Fruit fly (Drosophila melanogaster) whole organism, embryonic: ENCODE data around the gene CG34276.

Source experiments
- Bdp1 ChIP-seq: fragments of 200-800 bp; sonication (Bioruptor generic); optimal IDR thresholded peaks from 3 replicates; lab custom pipeline; 2016; ENCODE audit warnings: missing biosample characterization, missing genetic modification characterization
- CG10209 ChIP-seq: fragments of 200-800 bp; sonication (Bioruptor generic); optimal IDR thresholded peaks from 3 replicates; lab custom pipeline; 2017; ENCODE audit warnings: missing biosample characterization, mild to moderate bottlenecking, missing genetic modification characterization, missing genetic modification reagents
- CG12219 ChIP-seq: fragments of 200-800 bp; sonication (Bioruptor generic); optimal IDR thresholded peaks from 3 replicates; lab custom pipeline; 2018; ENCODE audit warnings: missing biosample characterization, mild to moderate bottlenecking, missing genetic modification characterization
- CG15601 ChIP-seq: fragments of 200-800 bp; sonication (Bioruptor generic); optimal IDR thresholded peaks from 3 replicates; lab custom pipeline; 2019; ENCODE audit warnings: missing biosample characterization, mild to moderate bottlenecking, missing genetic modification characterization, moderate library complexity
- CG1647 ChIP-seq: fragments of 200-800 bp; sonication (Bioruptor generic); optimal IDR thresholded peaks from 3 replicates; lab custom pipeline; 2016; ENCODE audit warnings: missing biosample characterization, missing genetic modification characterization
- CG17328 ChIP-seq: fragments of 200-800 bp; sonication (Bioruptor generic); IDR thresholded peaks from 2 replicates; pipeline ENCODE4 v1.3.6; 2022; ENCODE audit warnings: missing biosample characterization, missing genetic modification characterization
- CG17361 ChIP-seq: fragments of 200-800 bp; sonication (Bioruptor generic); IDR thresholded peaks from 3 replicates; pipeline ENCODE4 v1.3.6; 2022; ENCODE audit warnings: missing biosample characterization, missing genetic modification characterization
- CG17912 ChIP-seq: fragments of 200-800 bp; sonication (Bioruptor generic); optimal IDR thresholded peaks from 2 replicates; lab custom pipeline; 2018; ENCODE audit warnings: missing biosample characterization, mild to moderate bottlenecking, missing genetic modification characterization
- CG2120 ChIP-seq: fragments of 200-800 bp; sonication (Bioruptor generic); optimal IDR thresholded peaks from 3 replicates; lab custom pipeline; 2016; ENCODE audit warnings: missing biosample characterization, missing genetic modification characterization
- CG2202 ChIP-seq: fragments of 200-800 bp; sonication (Bioruptor generic); optimal IDR thresholded peaks from 2 replicates; lab custom pipeline; 2018; ENCODE audit warnings: missing biosample characterization, mild to moderate bottlenecking, missing genetic modification characterization
- CG2712 ChIP-seq: fragments of 200-800 bp; optimal IDR thresholded peaks from 3 replicates; lab custom pipeline; 2019; ENCODE audit warnings: missing biosample characterization, mild to moderate bottlenecking, missing genetic modification characterization, moderate library complexity
- CG30403 ChIP-seq: fragments of 200-800 bp; sonication (Bioruptor generic); optimal IDR thresholded peaks from 3 replicates; lab custom pipeline; 2016; ENCODE audit warnings: missing biosample characterization, missing genetic modification characterization
- CG31224 ChIP-seq: fragments of 200-800 bp; sonication (Bioruptor generic); IDR thresholded peaks from 2 replicates; pipeline ENCODE4 v1.3.6; 2022; ENCODE audit warnings: missing biosample characterization, missing genetic modification characterization
- CG3407 ChIP-seq: fragments of 200-800 bp; sonication (Bioruptor generic); optimal IDR thresholded peaks from 2 replicates; lab custom pipeline; 2018; ENCODE audit warnings: missing biosample characterization, mild to moderate bottlenecking, missing genetic modification characterization
- CG7839 ChIP-seq: fragments of 200-800 bp; sonication (Bioruptor generic); optimal IDR thresholded peaks from 3 replicates; lab custom pipeline; 2018; ENCODE audit warnings: missing biosample characterization, mild to moderate bottlenecking, missing genetic modification characterization, moderate library complexity
- CG8924 ChIP-seq: fragments of 200-800 bp; optimal IDR thresholded peaks from 3 replicates; lab custom pipeline; 2019; ENCODE audit warnings: missing biosample characterization, mild to moderate bottlenecking, missing genetic modification characterization, moderate library complexity
- CG9797 ChIP-seq: fragments of 200-800 bp; sonication (Bioruptor generic); optimal IDR thresholded peaks from 3 replicates; lab custom pipeline; 2018; ENCODE audit warnings: missing biosample characterization, mild to moderate bottlenecking, missing genetic modification characterization
- CHES-1-like ChIP-seq: fragments of 200-800 bp; sonication (Bioruptor generic); optimal IDR thresholded peaks from 2 replicates; lab custom pipeline; 2016; ENCODE audit warnings: missing biosample characterization, missing genetic modification characterization
- Dbx ChIP-seq: fragments of 200-800 bp; sonication (Bioruptor generic); IDR thresholded peaks from 3 replicates; pipeline ENCODE4 v1.3.6; 2022; ENCODE audit warnings: missing biosample characterization, missing genetic modification characterization
- Dip2 ChIP-seq: fragments of 200-800 bp; sonication (Bioruptor generic); IDR thresholded peaks from 2 replicates; pipeline ENCODE4 v1.3.6; 2022; ENCODE audit warnings: missing biosample characterization, missing genetic modification characterization
- E2f2 ChIP-seq: fragments of 200-800 bp; sonication (Bioruptor generic); IDR thresholded peaks from 2 replicates; pipeline ENCODE4 v1.3.6; 2022; ENCODE audit warnings: missing biosample characterization, missing genetic modification characterization
- ERR ChIP-seq: fragments of 200-800 bp; sonication (Bioruptor generic); optimal IDR thresholded peaks from 2 replicates; lab custom pipeline; 2016; ENCODE audit warnings: missing biosample characterization, missing genetic modification characterization
- Gug ChIP-seq: fragments of 200-800 bp; sonication (Bioruptor generic); IDR thresholded peaks from 4 replicates; pipeline ENCODE4 v1.3.6; 2022; ENCODE audit warnings: missing biosample characterization, missing genetic modification characterization
- H15 ChIP-seq: fragments of 200-800 bp; sonication (Bioruptor generic); IDR thresholded peaks from 3 replicates; pipeline ENCODE4 v1.3.6; 2022; ENCODE audit warnings: missing biosample characterization, missing genetic modification characterization
- H2.0 ChIP-seq: fragments of 200-800 bp; sonication (Bioruptor generic); IDR thresholded peaks from 2 replicates; pipeline ENCODE4 v1.3.6; 2022; ENCODE audit warnings: missing biosample characterization, missing genetic modification characterization
- HHEX ChIP-seq: fragments of 200-800 bp; sonication (Bioruptor generic); optimal IDR thresholded peaks from 3 replicates; lab custom pipeline; 2017; ENCODE audit warnings: missing biosample characterization, mild to moderate bottlenecking, missing genetic modification characterization, missing genetic modification reagents
- Max ChIP-seq: fragments of 200-800 bp; sonication (Bioruptor generic); optimal IDR thresholded peaks from 2 replicates; lab custom pipeline; 2016; ENCODE audit warnings: missing biosample characterization, mild to moderate bottlenecking, missing genetic modification characterization
- NFAT ChIP-seq: fragments of 200-800 bp; sonication (Bioruptor generic); IDR thresholded peaks from 2 replicates; pipeline ENCODE4 v1.3.6; 2022; ENCODE audit warnings: missing biosample characterization, missing genetic modification characterization
- Neu2 ChIP-seq: fragments of 200-800 bp; sonication (Bioruptor generic); optimal IDR thresholded peaks from 3 replicates; lab custom pipeline; 2016; ENCODE audit warnings: missing biosample characterization, missing genetic modification characterization, borderline replicate concordance
- Optix ChIP-seq: fragments of 200-800 bp; sonication (Bioruptor generic); IDR thresholded peaks from 3 replicates; pipeline ENCODE4 v1.3.6; 2022; ENCODE audit warnings: missing biosample characterization, missing genetic modification characterization
- ab ChIP-seq: fragments of 200-800 bp; sonication (Bioruptor generic); optimal IDR thresholded peaks from 2 replicates; lab custom pipeline; 2016; ENCODE audit warnings: missing biosample characterization, missing genetic modification characterization
- bab2 ChIP-seq: fragments of 200-800 bp; sonication (Bioruptor generic); optimal IDR thresholded peaks from 2 replicates; lab custom pipeline; 2016; ENCODE audit warnings: missing biosample characterization, missing genetic modification characterization
- caup ChIP-seq: fragments of 200-800 bp; sonication (Bioruptor generic); optimal IDR thresholded peaks from 3 replicates; lab custom pipeline; 2017; ENCODE audit warnings: missing biosample characterization, mild to moderate bottlenecking, missing genetic modification characterization, moderate library complexity; ENCODE audit not compliant: severe bottlenecking
- crc ChIP-seq: fragments of 200-800 bp; sonication (Bioruptor generic); optimal IDR thresholded peaks from 2 replicates; lab custom pipeline; 2016; ENCODE audit warnings: missing biosample characterization, missing genetic modification characterization
- cwo ChIP-seq: fragments of 200-800 bp; sonication (Bioruptor generic); optimal IDR thresholded peaks from 3 replicates; lab custom pipeline; 2017; ENCODE audit warnings: missing biosample characterization, missing genetic modification characterization, mild to moderate bottlenecking, moderate library complexity, missing genetic modification reagents
- gfzf ChIP-seq: fragments of 200-800 bp; sonication (Bioruptor generic); optimal IDR thresholded peaks from 2 replicates; lab custom pipeline; 2016; ENCODE audit warnings: missing biosample characterization, mild to moderate bottlenecking, missing genetic modification characterization, moderate library complexity
- gsb ChIP-seq: fragments of 200-800 bp; sonication (Bioruptor generic); IDR thresholded peaks from 2 replicates; pipeline ENCODE4 v1.3.6; 2022; ENCODE audit warnings: missing biosample characterization, missing genetic modification characterization
- hth ChIP-seq: fragments of >200 bp; optimal IDR thresholded peaks from 2 replicates; lab custom pipeline; 2017; ENCODE audit warnings: inconsistent platforms
- ind ChIP-seq: fragments of 200-800 bp; sonication (Bioruptor generic); optimal IDR thresholded peaks from 3 replicates; lab custom pipeline; 2016; ENCODE audit warnings: missing biosample characterization, missing genetic modification characterization
- lilli ChIP-seq: fragments of 200-800 bp; sonication (Bioruptor generic); optimal IDR thresholded peaks from 3 replicates; lab custom pipeline; 2016; ENCODE audit warnings: missing biosample characterization, missing genetic modification characterization
- maf-S ChIP-seq: fragments of 200-800 bp; sonication (Bioruptor generic); optimal IDR thresholded peaks from 2 replicates; lab custom pipeline; 2016; ENCODE audit warnings: missing biosample characterization, missing genetic modification characterization
- nau ChIP-seq: fragments of 200-800 bp; sonication (Bioruptor generic); optimal IDR thresholded peaks from 3 replicates; lab custom pipeline; 2017; ENCODE audit warnings: missing biosample characterization, mild to moderate bottlenecking, missing genetic modification characterization, missing genetic modification reagents
- otp ChIP-seq: fragments of 200-800 bp; sonication (Bioruptor generic); IDR thresholded peaks from 3 replicates; pipeline ENCODE4, ENCODE4 v1.3.6; 2022; ENCODE audit warnings: missing biosample characterization, missing genetic modification characterization
- pan ChIP-seq, 4 experiments: fragments of >200 bp in 3 of 4; fragments of 200-800 bp in 1 of 4; sonication (Bioruptor generic) in 1 of 4; optimal IDR thresholded peaks in 3 of 4; IDR thresholded peaks in 1 of 4; 2 replicates each; pipeline versions ENCODE4 v1.3.6 to Lab custom; 2017 to 2022; ENCODE audit warnings: missing biosample characterization in 2 of 4, missing genetic modification characterization in 2 of 4, mixed read lengths in 1 of 4
- phol ChIP-seq: fragments of 200-800 bp; sonication (Bioruptor generic); optimal IDR thresholded peaks from 3 replicates; lab custom pipeline; 2018; ENCODE audit warnings: missing biosample characterization, mild to moderate bottlenecking, missing genetic modification characterization, moderate library complexity
- psq ChIP-seq: fragments of 200-800 bp; sonication (Bioruptor generic); optimal IDR thresholded peaks from 2 replicates; lab custom pipeline; 2017; ENCODE audit warnings: missing biosample characterization, missing genetic modification characterization
- ranshi ChIP-seq: fragments of 200-800 bp; sonication (Bioruptor generic); IDR thresholded peaks from 2 replicates; pipeline ENCODE4 v1.3.6; 2022; ENCODE audit warnings: missing biosample characterization, missing genetic modification characterization
- sqz ChIP-seq: fragments of 200-800 bp; sonication (Bioruptor generic); optimal IDR thresholded peaks from 3 replicates; lab custom pipeline; 2018; ENCODE audit warnings: missing biosample characterization, mild to moderate bottlenecking, missing genetic modification characterization
- tll ChIP-seq, 2 experiments: fragments of 200-800 bp in 1 of 2; fragments of >200 bp in 1 of 2; sonication (Bioruptor generic) in 1 of 2; optimal IDR thresholded peaks; 2 replicates each; lab custom pipeline; 2017 to 2019; ENCODE audit warnings: missing biosample characterization in 2 of 2, missing genetic modification characterization in 2 of 2, mild to moderate bottlenecking in 1 of 2, moderate library complexity in 1 of 2
- wek ChIP-seq: fragments of 200-800 bp; sonication (Bioruptor generic); optimal IDR thresholded peaks from 3 replicates; lab custom pipeline; 2018; ENCODE audit warnings: missing biosample characterization, mild to moderate bottlenecking, missing genetic modification characterization, moderate library complexity
- zen2 ChIP-seq: fragments of 200-800 bp; sonication (Bioruptor generic); IDR thresholded peaks from 3 replicates; pipeline ENCODE4 v1.3.6; 2022; ENCODE audit warnings: missing biosample characterization, missing genetic modification characterization; ENCODE audit not compliant: partially characterized antibody

The CG34276 gene

DNA sequence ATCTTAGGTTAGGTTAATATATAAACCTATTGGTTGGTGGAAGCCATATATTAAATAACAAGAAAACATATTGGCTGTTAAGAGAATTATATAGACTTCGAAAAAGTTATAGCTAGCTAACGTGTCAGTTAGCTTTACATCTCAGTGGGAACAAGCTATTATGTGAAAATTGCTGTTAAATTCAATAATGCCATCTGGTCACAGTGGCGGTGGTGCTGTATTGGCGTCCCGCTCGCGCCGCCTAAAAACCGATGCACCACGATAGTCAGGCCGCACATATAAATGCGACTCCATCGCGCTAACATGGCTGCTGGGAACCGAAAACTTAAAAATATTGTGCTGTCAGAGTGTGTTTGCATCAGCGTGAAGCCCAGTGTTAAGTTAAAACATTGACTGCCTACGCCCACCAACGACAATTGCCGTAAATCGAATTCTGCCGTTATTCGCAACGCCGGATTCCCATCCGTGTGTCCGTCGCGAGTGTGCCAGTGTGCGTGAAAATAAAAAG, 47.6 kb downstream of the CG34276 start, which contains the start of gene Hel89B (continued):
- TF ChIP-seq Gug (GFP tag; lab: Robert Waterston, UW) (0 out of 4 replicates have a peak, but pooled peaks have one; percentile 13), lilli (GFP tag; lab: Kevin White, UChicago) (peak; percentile 81), wek (GFP tag; lab: Kevin White, UChicago) (no peak), crc (GFP tag; lab: Kevin White, UChicago) (no peak), caup (GFP tag; lab: Kevin White, UChicago) (no peak), nau (GFP tag; lab: Kevin White, UChicago) (peak; percentile 27), CG1647 (peak; percentile 30), H15 (GFP tag; lab: Robert Waterston, UW) (no peak), psq (GFP tag; lab: Kevin White, UChicago) (no peak), ab (no peak), CG2202 (tag; lab: Kevin White, UChicago) (no peak), zen2 (no peak), otp (no peak), ERR (GFP tag; lab: Kevin White, UChicago) (no peak), E2f2 (GFP tag; lab: Robert Waterston, UW) (no peak), CG9797 (GFP tag; lab: Kevin White, UChicago) (peak; percentile 90), CHES-1-like (GFP tag; lab: Kevin White, UChicago) (no peak), bab2 (GFP tag; lab: Kevin White, UChicago) (peak; percentile 73), Dip2 (GFP tag; lab: Robert Waterston, UW) (no peak), phol (tag; lab: Kevin White, UChicago) (peak; percentile 88), tll (GFP tag; optimal IDR thresholded peaks at IDR 0.05; lab: Kevin White, UChicago) (peak in 1 of 2 experiments; percentile 10), Optix (GFP tag; lab: Robert Waterston, UW) (no peak), gfzf (GFP tag; lab: Kevin White, UChicago) (peak; percentile 88), maf-S (GFP tag; lab: Kevin White, UChicago) (peak; percentile 43), Bdp1 (GFP tag; lab: Kevin White, UChicago) (peak; percentile 63), CG30403 (GFP tag; lab: Kevin White, UChicago) (peak; percentile 79), CG17328 (no peak), ranshi (GFP tag; lab: Robert Waterston, UW) (no peak), H2.0 (no peak), CG8924 (tag; lab: Kevin White, UChicago) (peak; percentile 60), CG2712 (tag; lab: Kevin White, UChicago) (peak; percentile 81), CG10209 (GFP tag; lab: Kevin White, UChicago) (peak; percentile 40), CG12219 (no peak), CG17912 (GFP tag; lab: Kevin White, UChicago) (no peak), Max (GFP tag; lab: Kevin White, UChicago) (peak; percentile 53), CG31224 (GFP tag; lab: Robert Waterston, UW) (no peak), Dbx (GFP tag; lab: Robert Waterston, UW) (no peak), sqz (GFP tag; lab: Kevin White, UChicago) (no peak), CG17361 (GFP tag; lab: Robert Waterston, UW) (no peak), CG2120 (peak; percentile 83), Neu2 (GFP tag; lab: Kevin White, UChicago) (no peak), CG3407 (GFP tag; lab: Kevin White, UChicago) (peak; percentile 2), HHEX (GFP tag; lab: Kevin White, UChicago) (peak; percentile 9), NFAT (no peak), CG15601 (tag; lab: Kevin White, UChicago) (peak; percentile 46), ind (GFP tag; lab: Kevin White, UChicago) (peak; percentile 69), cwo (no peak), pan (optimal IDR thresholded peaks at IDR 0.05; lab: Kevin White, UChicago) (no peak), pan (GFP tag; optimal IDR thresholded peaks at IDR 0.05 in 1 of 2, IDR thresholded peaks at IDR 0.05 in 1 of 2) (no peak), CG7839 (peak; percentile 53), hth (no peak), gsb (no peak)
